Fruit fly (Drosophila melanogaster): ENCODE measurements around the gene CG32170.
A peak's percentile ranks its signal among the peaks of the same experiment; 100 is the strongest.

Gene CG32170

dm6 chr3L:16872487-16872955 is 4.6 kb upstream of the CG32170 start:
- TF ChIP-seq toe (GFP tag; optimal IDR thresholded peaks at IDR 0.05) (no peak), cnc (optimal IDR thresholded peaks at IDR 0.05) (no peak), Mnt (GFP tag; optimal IDR thresholded peaks at IDR 0.05) (no peak), tj (GFP tag; optimal IDR thresholded peaks at IDR 0.05) (no peak), CG5204 (GFP tag; optimal IDR thresholded peaks at IDR 0.05) (no peak), CG11617 (GFP tag; optimal IDR thresholded peaks at IDR 0.05) (no peak), pad (GFP tag; optimal IDR thresholded peaks at IDR 0.05) (no peak), CG7045 (GFP tag; optimal IDR thresholded peaks at IDR 0.05) (no peak), Clk (GFP tag; optimal IDR thresholded peaks at IDR 0.05) (no peak), bab1 (GFP tag; optimal IDR thresholded peaks at IDR 0.05) (no peak), cic (GFP tag; optimal IDR thresholded peaks at IDR 0.05) (no peak), kay (GFP tag; ENCODE audit: borderline replicate concordance) (no peak), CG14711 (tag; optimal IDR thresholded peaks at IDR 0.05) (no peak), Hr96 (GFP tag; optimal IDR thresholded peaks at IDR 0.05) (no peak)

- TF ChIP-seq cic (GFP tag; optimal IDR thresholded peaks at IDR 0.05) = no peak
- TF ChIP-seq CG11617 (GFP tag; optimal IDR thresholded peaks at IDR 0.05) = no peak
- TF ChIP-seq CG14711 (tag; optimal IDR thresholded peaks at IDR 0.05) = no peak
- no peak for TF ChIP-seq Hr96 (GFP tag; optimal IDR thresholded peaks at IDR 0.05)
- no peak for TF ChIP-seq Crg-1 (GFP tag; optimal IDR thresholded peaks at IDR 0.05)
- no peak for TF ChIP-seq Mnt (GFP tag; optimal IDR thresholded peaks at IDR 0.05)
- no peak for TF ChIP-seq CG5204 (GFP tag; optimal IDR thresholded peaks at IDR 0.05)
- TF ChIP-seq Clk (GFP tag; optimal IDR thresholded peaks at IDR 0.05) = no peak
- no peak for TF ChIP-seq CG7045 (GFP tag; optimal IDR thresholded peaks at IDR 0.05)
- TF ChIP-seq cnc (optimal IDR thresholded peaks at IDR 0.05) = no peak
Observed at dm6 chr3L:16873127-16873543, 4.0 kb upstream of the CG32170 start.

DNA sequence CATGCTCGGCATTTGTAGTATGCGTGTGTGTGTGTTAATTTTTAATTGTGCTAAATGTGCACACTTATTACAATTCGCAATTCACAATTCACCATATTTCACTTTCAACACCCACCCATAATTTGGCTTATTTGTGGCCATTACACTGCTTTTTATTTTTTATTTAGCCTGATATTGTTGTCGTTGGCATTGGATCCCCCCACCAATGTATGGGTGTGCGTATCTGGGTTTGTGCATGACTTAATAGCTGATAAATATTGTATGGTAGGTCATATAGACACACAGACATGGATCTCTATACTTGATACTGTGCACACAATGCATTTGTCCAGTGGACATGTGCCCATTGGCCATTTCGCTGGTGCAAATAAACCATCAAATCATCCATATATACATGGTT is 3.4 kb upstream of the CG32170 start:
- TF ChIP-seq kay (GFP tag; ENCODE audit: borderline replicate concordance) (peak; percentile 81), ovo (GFP tag; optimal IDR thresholded peaks at IDR 0.05) (no peak), cic (GFP tag; optimal IDR thresholded peaks at IDR 0.05) (no peak), Mnt (GFP tag; optimal IDR thresholded peaks at IDR 0.05) (no peak), cnc (optimal IDR thresholded peaks at IDR 0.05) (no peak)

DNA sequence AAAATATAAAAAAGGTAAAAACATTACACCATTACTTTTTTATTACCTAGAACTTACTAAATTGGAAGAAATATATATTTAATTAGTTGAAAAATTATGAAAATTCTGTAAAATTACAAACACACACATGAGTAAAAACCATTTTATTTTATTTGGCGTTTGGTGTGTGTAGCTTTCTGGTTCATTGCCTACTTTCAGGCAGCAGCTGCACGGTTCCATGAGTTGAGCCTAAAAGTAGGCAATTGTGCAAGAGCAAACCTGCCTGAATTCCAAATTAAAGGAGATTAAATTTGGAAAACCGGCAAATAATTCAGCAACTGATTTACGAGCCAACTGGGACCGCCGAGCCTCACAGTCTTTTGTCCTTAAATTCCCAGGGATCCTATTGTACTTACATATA is 1.6 kb upstream of the CG32170 start:
- no peak for TF ChIP-seq CG12768 (GFP tag; optimal IDR thresholded peaks at IDR 0.05)
- TF ChIP-seq CG14711 (tag; optimal IDR thresholded peaks at IDR 0.05) = no peak
- TF ChIP-seq ovo (GFP tag; optimal IDR thresholded peaks at IDR 0.05) = no peak
- TF ChIP-seq CG11617 (GFP tag; optimal IDR thresholded peaks at IDR 0.05) = no peak
- TF ChIP-seq Crg-1 (GFP tag; optimal IDR thresholded peaks at IDR 0.05) = no peak
- no peak for TF ChIP-seq Hr96 (GFP tag; optimal IDR thresholded peaks at IDR 0.05)

dm6 chr3L:16875959-16876358 is 1.1 kb upstream of the CG32170 start:
- TF ChIP-seq toe (GFP tag; optimal IDR thresholded peaks at IDR 0.05) (no peak), Mnt (GFP tag; optimal IDR thresholded peaks at IDR 0.05) (no peak), Crg-1 (GFP tag; optimal IDR thresholded peaks at IDR 0.05) (no peak), CG14711 (tag; optimal IDR thresholded peaks at IDR 0.05) (no peak), Hr96 (GFP tag; optimal IDR thresholded peaks at IDR 0.05) (no peak), kay (GFP tag; ENCODE audit: borderline replicate concordance) (no peak), ovo (GFP tag; optimal IDR thresholded peaks at IDR 0.05) (no peak), CG11617 (GFP tag; optimal IDR thresholded peaks at IDR 0.05) (no peak), CG7045 (GFP tag; optimal IDR thresholded peaks at IDR 0.05) (no peak), Clk (GFP tag; optimal IDR thresholded peaks at IDR 0.05) (no peak), CG5204 (GFP tag; optimal IDR thresholded peaks at IDR 0.05) (no peak), CG12768 (GFP tag; optimal IDR thresholded peaks at IDR 0.05) (no peak), bab1 (GFP tag; optimal IDR thresholded peaks at IDR 0.05) (no peak), CG1620 (GFP tag; optimal IDR thresholded peaks at IDR 0.05) (no peak)

DNA sequence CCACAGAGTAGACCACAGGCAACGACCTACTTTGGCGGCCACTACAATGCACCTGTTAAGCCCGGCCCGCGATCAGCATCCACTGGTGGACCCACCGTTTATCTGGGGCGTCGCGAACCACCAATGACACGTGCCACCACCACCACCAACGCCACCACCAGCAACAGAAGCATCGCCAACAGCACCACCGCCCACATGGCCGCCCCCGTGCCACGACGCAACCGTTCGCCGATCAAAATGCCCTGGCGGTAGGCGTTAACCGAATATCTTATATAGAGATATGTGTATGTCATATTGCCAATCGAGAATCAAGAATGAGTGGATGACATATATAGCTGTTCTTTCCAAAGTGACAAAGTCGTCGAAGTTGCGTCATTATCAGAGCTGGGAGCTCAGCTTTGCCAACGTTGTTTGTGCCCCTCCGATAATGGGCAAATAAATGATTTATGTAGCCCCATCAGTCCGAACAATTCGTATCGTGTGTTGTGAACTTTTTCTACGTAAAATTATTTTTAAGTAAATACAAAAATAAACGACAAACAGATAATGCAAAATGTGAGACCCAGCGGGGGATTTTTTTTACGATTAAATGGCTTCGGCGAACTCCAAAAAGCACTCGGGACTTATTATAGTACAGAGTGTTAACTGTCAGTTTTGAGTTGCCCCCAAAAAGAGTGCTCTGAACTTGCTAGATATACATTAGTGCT is 1.9 kb downstream of the CG32170 start:
- TF ChIP-seq bab1 (GFP tag; optimal IDR thresholded peaks at IDR 0.05) (no peak), Crg-1 (GFP tag; optimal IDR thresholded peaks at IDR 0.05) (no peak), tj (GFP tag; optimal IDR thresholded peaks at IDR 0.05) (no peak), kay (GFP tag; ENCODE audit: borderline replicate concordance) (no peak), CG5204 (GFP tag; optimal IDR thresholded peaks at IDR 0.05) (no peak), CG33017 (tag; optimal IDR thresholded peaks at IDR 0.05) (no peak), Hr96 (GFP tag; optimal IDR thresholded peaks at IDR 0.05) (no peak), pad (GFP tag; optimal IDR thresholded peaks at IDR 0.05) (no peak), CG7045 (GFP tag; optimal IDR thresholded peaks at IDR 0.05) (no peak), CG14711 (tag; optimal IDR thresholded peaks at IDR 0.05) (no peak)

DNA sequence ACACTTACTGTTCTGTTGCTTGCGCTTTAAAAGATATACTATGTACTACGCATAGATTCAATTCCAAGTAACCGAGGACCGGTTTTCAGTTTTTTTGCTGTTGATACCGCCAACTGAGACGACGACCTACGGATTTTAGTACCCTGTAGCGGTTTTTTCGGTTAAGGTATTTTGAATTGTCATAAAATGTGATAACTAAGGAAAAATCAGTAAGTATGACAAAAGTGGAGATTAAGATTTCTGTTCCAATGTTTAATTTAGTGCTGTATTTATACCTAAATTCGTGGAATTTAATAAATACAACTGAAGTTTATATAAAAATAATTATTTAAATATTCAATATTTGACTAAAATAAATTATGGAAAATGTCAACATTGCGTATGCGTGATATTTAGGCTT is 4.0 kb downstream of the CG32170 start:
- no peak for TF ChIP-seq CG14711 (tag; optimal IDR thresholded peaks at IDR 0.05)
- TF ChIP-seq toe (GFP tag; optimal IDR thresholded peaks at IDR 0.05) = no peak
- TF ChIP-seq bab1 (GFP tag; optimal IDR thresholded peaks at IDR 0.05) = no peak
- no peak for TF ChIP-seq tj (GFP tag; optimal IDR thresholded peaks at IDR 0.05)
- TF ChIP-seq kay (GFP tag; ENCODE audit: borderline replicate concordance) = no peak

All from whole organism, adult.